Fruit fly (Drosophila melanogaster) whole organism, pupa: ENCODE data around the gene ATPsynC.

Experiments used
- CG10348 ChIP-seq: fragments of 200-800 bp; sonication (Bioruptor generic); IDR thresholded peaks from 2 replicates; pipeline ENCODE4 v1.3.6; 2022; ENCODE audit warnings: missing biosample characterization, missing genetic modification characterization
- CG12605 ChIP-seq: fragments of 200-800 bp; sonication (Bioruptor generic); IDR thresholded peaks from 2 replicates; pipeline ENCODE4 v1.3.6; 2022; ENCODE audit warnings: missing biosample characterization, missing genetic modification characterization
- CG13204 ChIP-seq: fragments of 200-800 bp; sonication (Bioruptor generic); optimal IDR thresholded peaks from 2 replicates; lab custom pipeline; 2018; ENCODE audit warnings: missing biosample characterization, mild to moderate bottlenecking, missing genetic modification characterization, moderate library complexity
- CG14655 ChIP-seq: fragments of 200-800 bp; sonication (Bioruptor generic); optimal IDR thresholded peaks from 3 replicates; lab custom pipeline; 2017; ENCODE audit warnings: mild to moderate bottlenecking, missing biosample characterization, missing genetic modification reagents, missing genetic modification characterization
- CG15710 ChIP-seq: fragments of 200-800 bp; sonication (Bioruptor generic); optimal IDR thresholded peaks from 2 replicates; lab custom pipeline; 2018; ENCODE audit warnings: missing biosample characterization, mild to moderate bottlenecking, missing genetic modification characterization, moderate library complexity
- CG17806 ChIP-seq: fragments of 200-800 bp; sonication (Bioruptor generic); optimal IDR thresholded peaks from 2 replicates; lab custom pipeline; 2018; ENCODE audit warnings: missing biosample characterization, mild to moderate bottlenecking, missing genetic modification characterization, moderate library complexity
- CG32121 ChIP-seq: fragments of 200-800 bp; sonication (Bioruptor generic); IDR thresholded peaks from 2 replicates; pipeline ENCODE4 v1.3.6; 2022; ENCODE audit warnings: missing biosample characterization, missing genetic modification characterization
- CG34367 ChIP-seq: fragments of 200-800 bp; sonication (Bioruptor generic); optimal IDR thresholded peaks from 2 replicates; lab custom pipeline; 2018; ENCODE audit warnings: missing biosample characterization, mild to moderate bottlenecking, missing genetic modification characterization
- CG4496 ChIP-seq: fragments of 200-800 bp; sonication (Bioruptor generic); IDR thresholded peaks from 3 replicates; pipeline ENCODE4 v1.3.6; 2022; ENCODE audit warnings: missing biosample characterization, missing genetic modification characterization
- CG8159 ChIP-seq: fragments of 200-800 bp; sonication (Bioruptor generic); optimal IDR thresholded peaks from 3 replicates; lab custom pipeline; 2018; ENCODE audit warnings: missing biosample characterization, mild to moderate bottlenecking, missing genetic modification characterization, moderate library complexity
- CG8301 ChIP-seq: fragments of 200-800 bp; sonication (Bioruptor generic); optimal IDR thresholded peaks from 2 replicates; lab custom pipeline; 2018; ENCODE audit warnings: missing biosample characterization, mild to moderate bottlenecking, missing genetic modification characterization
- CG9948 ChIP-seq: fragments of 200-800 bp; sonication (Bioruptor generic); optimal IDR thresholded peaks from 2 replicates; lab custom pipeline; 2018; ENCODE audit warnings: missing biosample characterization, mild to moderate bottlenecking, missing genetic modification characterization, moderate library complexity
- D1 ChIP-seq: fragments of 200-800 bp; sonication (Bioruptor generic); optimal IDR thresholded peaks from 2 replicates; lab custom pipeline; 2018; ENCODE audit warnings: missing biosample characterization, mild to moderate bottlenecking, missing genetic modification characterization, moderate library complexity
- EcR ChIP-seq: fragments of 200-800 bp; sonication (Bioruptor generic); optimal IDR thresholded peaks from 3 replicates; lab custom pipeline; 2019; ENCODE audit warnings: missing biosample characterization, missing genetic modification characterization, mild to moderate bottlenecking, moderate library complexity, missing genetic modification reagents
- Ets98B ChIP-seq: fragments of 200-800 bp; sonication (Bioruptor generic); IDR thresholded peaks from 2 replicates; pipeline ENCODE4 v1.3.6; 2022; ENCODE audit warnings: missing biosample characterization, missing genetic modification characterization
- Pif1A ChIP-seq: fragments of 200-800 bp; sonication (Bioruptor generic); optimal IDR thresholded peaks from 3 replicates; lab custom pipeline; 2016; ENCODE audit warnings: missing biosample characterization, missing genetic modification characterization
- Pif1B ChIP-seq: fragments of 200-800 bp; sonication (Bioruptor generic); optimal IDR thresholded peaks from 3 replicates; lab custom pipeline; 2016; ENCODE audit warnings: missing biosample characterization, missing genetic modification characterization
- Snoo ChIP-seq: fragments of 200-800 bp; sonication (Bioruptor generic); optimal IDR thresholded peaks from 3 replicates; lab custom pipeline; 2017; ENCODE audit warnings: missing biosample characterization, mild to moderate bottlenecking, missing genetic modification characterization, inconsistent platforms
- fd96Ca ChIP-seq: fragments of 200-800 bp; sonication (Bioruptor generic); IDR thresholded peaks from 3 replicates; pipeline ENCODE4 v1.3.6; 2022; ENCODE audit warnings: missing biosample characterization, missing genetic modification characterization
- gl ChIP-seq: fragments of 200-800 bp; sonication (Bioruptor generic); optimal IDR thresholded peaks from 2 replicates; lab custom pipeline; 2018; ENCODE audit warnings: missing biosample characterization, mild to moderate bottlenecking, missing genetic modification characterization
- rn ChIP-seq: fragments of 200-800 bp; sonication (Bioruptor generic); IDR thresholded peaks from 2 replicates; pipeline ENCODE4 v1.3.6; 2022; ENCODE audit warnings: missing biosample characterization, missing genetic modification characterization

ATPsynC gene

DNA sequence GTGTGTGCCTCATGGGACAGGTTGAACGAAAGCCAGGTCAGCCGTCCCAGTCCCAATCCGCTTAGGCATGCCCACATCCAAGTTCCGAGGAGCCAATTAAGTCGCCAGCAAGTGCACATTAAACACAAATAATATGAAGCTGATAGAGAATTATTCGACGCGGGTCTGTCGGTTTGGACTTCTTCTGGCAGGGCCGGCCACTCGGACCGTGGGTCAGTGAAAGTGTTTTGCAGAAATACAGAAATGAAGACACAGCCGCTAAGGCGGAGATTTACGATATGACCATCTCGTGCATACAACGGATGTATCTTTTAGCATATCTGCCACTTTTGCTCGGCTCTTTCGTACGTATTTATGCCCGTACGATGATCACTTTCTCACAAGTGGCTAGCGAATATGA lies 28.8 kb upstream of the ATPsynC start:
- TF ChIP-seq CG17806: no peak
- TF ChIP-seq CG9948 (tag; lab: Kevin White, UChicago): no peak
- no peak for TF ChIP-seq CG8301 (tag; lab: Kevin White, UChicago)
- TF ChIP-seq Pif1B: no peak
- TF ChIP-seq CG4496: no peak
- no peak for TF ChIP-seq CG12605 (GFP tag; lab: Robert Waterston, UW)
- no peak for TF ChIP-seq Snoo (tag; lab: Kevin White, UChicago)
- no peak for TF ChIP-seq D1 (tag; lab: Kevin White, UChicago)
- no peak for TF ChIP-seq Ets98B (GFP tag; lab: Robert Waterston, UW)
- TF ChIP-seq CG8159 (tag; lab: Kevin White, UChicago): no peak
- no peak for TF ChIP-seq CG34367
- no peak for TF ChIP-seq CG13204
- TF ChIP-seq gl (tag; lab: Kevin White, UChicago): no peak
- no peak for TF ChIP-seq CG32121 (GFP tag; lab: Robert Waterston, UW)
- no peak for TF ChIP-seq rn (GFP tag; lab: Robert Waterston, UW)
- TF ChIP-seq EcR: no peak
- TF ChIP-seq CG14655 (GFP tag; lab: Kevin White, UChicago): no peak

DNA sequence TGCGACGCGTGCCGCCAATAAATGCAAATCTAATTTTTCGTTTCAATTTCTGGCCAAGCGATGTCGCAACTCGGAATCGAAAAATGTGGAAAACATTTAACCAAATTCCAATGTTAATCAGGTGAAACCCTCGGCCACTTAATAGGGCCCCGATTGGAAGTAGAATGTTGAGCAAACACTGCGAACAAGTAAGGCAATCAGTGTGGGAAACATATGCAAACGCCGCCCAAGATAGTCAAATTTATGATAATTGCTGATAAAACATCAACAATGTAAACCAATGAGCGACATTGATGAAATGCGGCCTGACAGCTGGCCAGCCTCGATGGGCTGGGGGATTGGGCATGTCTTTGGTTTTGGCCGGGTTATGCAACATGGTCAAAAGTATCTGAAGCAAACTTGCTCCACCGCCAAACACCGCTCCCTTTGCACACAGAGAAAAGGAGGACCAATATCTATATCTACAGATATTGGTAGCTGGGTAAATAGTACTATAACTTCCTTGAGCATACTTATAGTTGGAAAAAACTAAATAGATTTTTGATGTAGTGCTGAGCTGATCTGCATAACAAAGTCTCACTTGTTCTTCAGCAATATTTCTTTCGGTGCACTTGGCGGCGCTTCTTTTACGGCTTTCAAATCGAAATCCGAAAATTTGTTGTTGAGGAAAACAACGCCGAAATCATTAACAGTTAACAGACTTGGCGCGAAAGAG lies 28.0 kb upstream of the ATPsynC start:
- no peak for TF ChIP-seq gl (tag; lab: Kevin White, UChicago)
- TF ChIP-seq CG12605 (GFP tag; lab: Robert Waterston, UW): no peak
- no peak for TF ChIP-seq CG10348 (GFP tag; lab: Robert Waterston, UW)
- TF ChIP-seq rn (GFP tag; lab: Robert Waterston, UW): no peak
- TF ChIP-seq CG13204: no peak
- TF ChIP-seq Snoo (tag; lab: Kevin White, UChicago): peak; percentile 74
- TF ChIP-seq CG15710 (tag; lab: Kevin White, UChicago): no peak
- peak; percentile 60 for TF ChIP-seq Pif1B
- TF ChIP-seq fd96Ca (GFP tag; lab: Robert Waterston, UW): peak; percentile 65; the same call in 2 of the 3 replicates
- peak; percentile 15 for TF ChIP-seq CG14655 (GFP tag; lab: Kevin White, UChicago)
- TF ChIP-seq Pif1A (GFP tag; lab: Kevin White, UChicago): peak; percentile 58
- TF ChIP-seq CG9948 (tag; lab: Kevin White, UChicago): no peak
- TF ChIP-seq Ets98B (GFP tag; lab: Robert Waterston, UW): peak; percentile 40; the same call in 1 of the 2 replicates
- no peak for TF ChIP-seq CG17806
- TF ChIP-seq D1 (tag; lab: Kevin White, UChicago): no peak
- TF ChIP-seq CG34367: no peak
- peak; percentile 52 for TF ChIP-seq CG8301 (tag; lab: Kevin White, UChicago)
- no peak for TF ChIP-seq EcR
- peak; percentile 58; the same call in 2 of the 3 replicates for TF ChIP-seq CG4496
- no peak for TF ChIP-seq CG8159 (tag; lab: Kevin White, UChicago)
- TF ChIP-seq CG32121 (GFP tag; lab: Robert Waterston, UW): peak; percentile 22; the same call in 1 of the 2 replicates
- TF ChIP-seq, all 21 proteins: peak for 9

DNA sequence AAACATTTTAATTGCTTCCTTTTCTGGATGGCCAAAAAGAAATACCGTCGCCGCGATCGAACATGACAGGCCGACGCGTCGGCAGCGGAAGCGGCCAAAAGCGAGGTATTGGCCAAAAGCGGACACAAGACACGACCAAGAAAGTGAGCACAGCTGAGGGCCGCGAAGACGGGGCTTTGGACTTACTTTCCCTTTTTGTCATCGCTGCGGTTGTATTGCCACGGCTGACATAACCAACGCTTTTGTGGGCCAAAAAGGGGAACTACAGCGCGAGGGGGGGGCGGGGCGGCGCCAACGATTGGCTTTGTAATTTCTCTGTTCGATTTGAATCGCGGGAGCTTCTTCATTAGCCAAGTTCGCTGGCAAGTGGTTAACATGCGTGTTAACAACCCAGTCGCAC lies 26.4 kb upstream of the ATPsynC start:
- TF ChIP-seq EcR (no peak), CG32121 (GFP tag; lab: Robert Waterston, UW) (no peak)

DNA sequence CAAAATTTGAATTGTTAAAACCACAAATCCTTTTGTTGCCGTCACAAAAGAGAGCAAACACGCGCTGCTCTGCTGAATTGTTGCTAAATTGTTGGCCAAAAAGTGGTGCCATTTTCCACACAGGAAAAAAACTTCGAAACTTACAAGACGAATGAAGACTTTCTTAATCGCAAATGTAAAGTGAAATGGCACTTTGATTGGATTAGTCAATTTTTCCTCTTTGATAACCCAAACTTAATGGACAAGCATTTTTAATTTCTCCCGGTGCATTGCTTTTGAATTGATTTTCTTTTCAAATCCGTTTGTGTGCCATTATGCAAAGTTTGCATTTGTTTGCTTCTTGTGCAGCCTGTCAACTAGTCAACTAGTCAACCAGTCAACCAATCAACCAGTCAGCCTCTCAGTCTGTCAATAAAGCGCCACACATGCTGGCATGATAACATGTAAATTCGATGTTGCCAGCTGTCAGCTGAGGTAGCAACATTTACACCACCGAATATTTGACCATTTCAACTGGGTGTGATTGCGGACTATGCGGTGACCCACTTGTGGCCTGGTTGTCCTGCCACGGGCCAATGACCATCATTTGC lies 23.7 kb upstream of the ATPsynC start:
- TF ChIP-seq Ets98B (GFP tag; lab: Robert Waterston, UW): peak; percentile 80
- TF ChIP-seq CG12605 (GFP tag; lab: Robert Waterston, UW): peak; percentile 30; the same call in 1 of the 2 replicates
- peak; percentile 78 for TF ChIP-seq fd96Ca (GFP tag; lab: Robert Waterston, UW)
- no peak for TF ChIP-seq CG13204
- TF ChIP-seq CG4496: peak; percentile 83
- TF ChIP-seq CG8301 (tag; lab: Kevin White, UChicago): no peak
- TF ChIP-seq Pif1A (GFP tag; lab: Kevin White, UChicago): peak; percentile 10
- TF ChIP-seq CG32121 (GFP tag; lab: Robert Waterston, UW): peak; percentile 75

DNA sequence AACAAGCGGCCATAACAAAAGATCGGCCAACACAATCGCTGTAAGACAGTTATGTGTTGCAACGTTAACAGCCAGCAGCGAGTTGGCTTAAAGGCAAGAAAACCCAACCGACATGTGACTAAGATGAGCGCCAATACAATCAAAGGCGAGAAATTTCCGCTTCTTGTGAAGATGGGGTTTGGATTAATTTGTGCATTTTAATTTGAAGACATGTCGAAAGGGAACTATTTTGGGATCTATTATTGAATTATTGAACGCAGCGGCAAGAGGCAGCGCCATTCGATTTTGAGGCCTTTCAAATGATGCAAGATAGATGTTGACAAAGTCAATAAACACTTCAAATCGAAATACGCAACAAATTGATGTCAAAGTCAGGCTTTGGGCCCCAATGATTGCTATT lies 21.7 kb upstream of the ATPsynC start:
- TF ChIP-seq gl (tag; lab: Kevin White, UChicago) (no peak), CG9948 (tag; lab: Kevin White, UChicago) (no peak), CG12605 (GFP tag; lab: Robert Waterston, UW) (no peak)

DNA sequence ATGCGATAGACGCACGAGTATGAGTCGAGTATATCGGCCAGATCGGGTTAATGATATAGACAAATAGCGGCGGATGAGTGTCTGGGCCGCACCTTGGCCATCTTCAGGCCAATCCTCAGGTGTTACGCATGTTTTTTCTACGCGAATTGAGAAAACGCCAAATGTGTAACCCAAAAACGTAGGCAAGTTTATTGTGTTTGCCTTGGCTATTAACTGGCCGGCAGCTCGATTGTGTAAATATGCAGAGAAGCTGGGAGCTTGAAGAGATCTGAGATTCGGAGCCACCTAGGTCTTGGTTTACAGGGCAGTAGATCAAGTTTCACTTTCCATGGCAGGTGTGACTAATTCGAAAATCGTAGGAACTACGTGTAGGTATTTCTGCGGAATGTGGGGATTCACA lies 20.6 kb upstream of the ATPsynC start:
- TF ChIP-seq CG10348 (GFP tag; lab: Robert Waterston, UW): no peak
- no peak for TF ChIP-seq D1 (tag; lab: Kevin White, UChicago)
- TF ChIP-seq CG8301 (tag; lab: Kevin White, UChicago): no peak
- TF ChIP-seq fd96Ca (GFP tag; lab: Robert Waterston, UW): no peak
- TF ChIP-seq EcR: no peak
- TF ChIP-seq gl (tag; lab: Kevin White, UChicago): no peak
- no peak for TF ChIP-seq CG13204
- TF ChIP-seq Pif1A (GFP tag; lab: Kevin White, UChicago): no peak
